Worm (Caenorhabditis elegans) whole organism, L3 larva: ENCODE data around the gene C11G10.1.

ENCODE experiments used
- ZK546.5 ChIP-seq: sonication (generic microtip); optimal IDR thresholded peaks from 2 replicates; lab custom pipeline; 2017; ENCODE audit warnings: missing biosample characterization, missing genetic modification characterization
- aly-2 ChIP-seq: fragments of 150-350 bp; optimal IDR thresholded peaks from 2 replicates; lab custom pipeline; 2014; ENCODE audit warnings: missing biosample characterization, missing genetic modification characterization
- ama-1 ChIP-seq: fragments of 150-350 bp; optimal IDR thresholded peaks from 2 replicates; lab custom pipeline; 2018
- ceh-16 ChIP-seq: sonication (generic microtip); optimal IDR thresholded peaks from 2 replicates; lab custom pipeline; 2017; ENCODE audit warnings: missing biosample characterization, missing genetic modification characterization
- ceh-82 ChIP-seq: fragments of 150-350 bp; optimal IDR thresholded peaks from 2 replicates; lab custom pipeline; 2014; ENCODE audit warnings: missing biosample characterization, missing genetic modification characterization
- ceh-9 ChIP-seq: sonication (generic microtip); optimal IDR thresholded peaks from 2 replicates; lab custom pipeline; 2018; ENCODE audit warnings: missing biosample characterization, missing genetic modification characterization
- daf-12 ChIP-seq: fragments of 150-350 bp; optimal IDR thresholded peaks from 2 replicates; lab custom pipeline; 2014; ENCODE audit warnings: missing biosample characterization, missing genetic modification reagents, missing genetic modification characterization
- egl-5 ChIP-seq: fragments of 150-350 bp; optimal IDR thresholded peaks from 2 replicates; lab custom pipeline; 2017; ENCODE audit warnings: missing biosample characterization, missing genetic modification reagents, missing genetic modification characterization, inconsistent platforms
- elt-1 ChIP-seq: fragments of 150-350 bp; optimal IDR thresholded peaks from 2 replicates; lab custom pipeline; 2014; ENCODE audit warnings: missing biosample characterization, missing genetic modification characterization
- elt-2 ChIP-seq: sonication (generic microtip); optimal IDR thresholded peaks from 2 replicates; lab custom pipeline; 2016; ENCODE audit warnings: missing genetic modification reagents, mild to moderate bottlenecking, missing genetic modification characterization, missing compliant biosample characterization
- elt-3 ChIP-seq, 3 experiments: fragments of 150-350 bp in 1 of 3; sonication (generic microtip) in 2 of 3; optimal IDR thresholded peaks; 2 replicates in 2 of 3; 4 replicates in 1 of 3; lab custom pipeline; 2014 to 2017; ENCODE audit warnings: missing biosample characterization in 3 of 3, missing genetic modification characterization in 3 of 3
- fkh-10 ChIP-seq: sonication (generic microtip); optimal IDR thresholded peaks from 2 replicates; lab custom pipeline; 2017; ENCODE audit warnings: missing biosample characterization, missing genetic modification reagents, missing genetic modification characterization
- fkh-2 ChIP-seq: fragments of 150-350 bp; optimal IDR thresholded peaks from 2 replicates; lab custom pipeline; 2014; ENCODE audit warnings: missing biosample characterization, missing genetic modification reagents, missing genetic modification characterization
- fos-1 ChIP-seq: fragments of 150-350 bp; optimal IDR thresholded peaks from 2 replicates; lab custom pipeline; 2014; ENCODE audit warnings: missing biosample characterization, missing genetic modification characterization
- hmg-11 ChIP-seq: sonication (generic microtip); optimal IDR thresholded peaks from 2 replicates; lab custom pipeline; 2016; ENCODE audit warnings: missing genetic modification characterization, missing compliant biosample characterization
- jun-1 ChIP-seq: fragments of 150-350 bp; optimal IDR thresholded peaks from 2 replicates; lab custom pipeline; 2014; ENCODE audit warnings: missing biosample characterization, missing genetic modification reagents, missing genetic modification characterization
- lin-39 ChIP-seq: fragments of 150-350 bp; optimal IDR thresholded peaks from 2 replicates; lab custom pipeline; 2018; ENCODE audit warnings: missing biosample characterization, missing genetic modification reagents, missing genetic modification characterization
- lsy-12 ChIP-seq: sonication (generic microtip); optimal IDR thresholded peaks from 2 replicates; lab custom pipeline; 2016; ENCODE audit warnings: mild to moderate bottlenecking, missing genetic modification characterization, missing compliant biosample characterization
- mdl-1 ChIP-seq: fragments of 150-350 bp; optimal IDR thresholded peaks from 2 replicates; lab custom pipeline; 2014; ENCODE audit warnings: missing biosample characterization, missing genetic modification characterization
- mml-1 ChIP-seq: fragments of 150-350 bp; sonication (generic microtip); optimal IDR thresholded peaks from 3 replicates; lab custom pipeline; 2014; ENCODE audit warnings: missing biosample characterization, missing genetic modification characterization
- nhr-11 ChIP-seq: fragments of 150-350 bp; optimal IDR thresholded peaks from 2 replicates; lab custom pipeline; 2014; ENCODE audit warnings: missing biosample characterization, missing genetic modification characterization
- nhr-23 ChIP-seq: fragments of 150-350 bp; optimal IDR thresholded peaks from 2 replicates; lab custom pipeline; 2014; ENCODE audit warnings: missing biosample characterization, missing genetic modification reagents, missing genetic modification characterization
- nhr-25 ChIP-seq: sonication (generic microtip); optimal IDR thresholded peaks from 2 replicates; lab custom pipeline; 2017; ENCODE audit warnings: missing biosample characterization, missing genetic modification characterization
- nhr-28 ChIP-seq: fragments of 150-350 bp; optimal IDR thresholded peaks from 2 replicates; lab custom pipeline; 2014; ENCODE audit warnings: missing biosample characterization, missing genetic modification characterization
- nhr-67 ChIP-seq: fragments of 150-350 bp; optimal IDR thresholded peaks from 2 replicates; lab custom pipeline; 2014; ENCODE audit warnings: missing biosample characterization, missing genetic modification characterization
- nhr-76 ChIP-seq: fragments of 150-350 bp; sonication (generic microtip); optimal IDR thresholded peaks from 5 replicates; lab custom pipeline; 2014; ENCODE audit warnings: missing biosample characterization, missing genetic modification characterization
- nhr-77 ChIP-seq: fragments of 150-350 bp; optimal IDR thresholded peaks from 2 replicates; lab custom pipeline; 2014; ENCODE audit warnings: missing biosample characterization, missing genetic modification characterization
- pqm-1 ChIP-seq: fragments of 150-350 bp; optimal IDR thresholded peaks from 2 replicates; lab custom pipeline; 2017; ENCODE audit warnings: missing biosample characterization, missing genetic modification characterization, inconsistent platforms
- sea-2 ChIP-seq: fragments of 150-350 bp; sonication (generic microtip); optimal IDR thresholded peaks from 4 replicates; lab custom pipeline; 2014; ENCODE audit warnings: missing biosample characterization, missing genetic modification reagents, missing genetic modification characterization
- skn-1 ChIP-seq: fragments of 150-350 bp; optimal IDR thresholded peaks from 2 replicates; lab custom pipeline; 2014; ENCODE audit warnings: missing biosample characterization, missing genetic modification characterization
- unc-39 ChIP-seq: sonication (generic microtip); optimal IDR thresholded peaks from 4 replicates; lab custom pipeline; 2017; ENCODE audit warnings: missing biosample characterization, missing genetic modification characterization
- unc-62 ChIP-seq: fragments of 150-350 bp; sonication (generic microtip); optimal IDR thresholded peaks from 4 replicates; lab custom pipeline; 2014; ENCODE audit warnings: missing biosample characterization, missing genetic modification reagents, missing genetic modification characterization
- zag-1 ChIP-seq: fragments of 150-350 bp; optimal IDR thresholded peaks from 2 replicates; lab custom pipeline; 2014; ENCODE audit warnings: missing biosample characterization, missing genetic modification characterization
- ztf-11 ChIP-seq: fragments of 150-350 bp; optimal IDR thresholded peaks from 2 replicates; lab custom pipeline; 2014; ENCODE audit warnings: missing biosample characterization, missing genetic modification characterization

C11G10.1 gene

ce11 chrX:15125138-15125537 lies 33.4 kb downstream of the C11G10.1 start:
- no peak for TF ChIP-seq pqm-1
- no peak for TF ChIP-seq nhr-76
- TF ChIP-seq fkh-2 (tag; lab: Kevin White, UChicago): no peak
- no peak for TF ChIP-seq egl-5 (tag; lab: Kevin White, UChicago)
- no peak for TF ChIP-seq ceh-82
- no peak for TF ChIP-seq jun-1 (tag; lab: Kevin White, UChicago)
- no peak for TF ChIP-seq elt-3 (tag; optimal IDR thresholded peaks at IDR 0.05; lab: Kevin White, UChicago)
- TF ChIP-seq fos-1 (tag; lab: Kevin White, UChicago): no peak
- TF ChIP-seq ama-1 (lab: Kevin White, UChicago): no peak
- no peak for TF ChIP-seq nhr-23 (tag; lab: Kevin White, UChicago)
- TF ChIP-seq nhr-25: no peak
- no peak for TF ChIP-seq sea-2 (GFP tag; lab: Kevin White, UChicago)
- no peak for TF ChIP-seq nhr-77 (tag; lab: Kevin White, UChicago)
- TF ChIP-seq unc-62 (GFP tag; lab: Kevin White, UChicago): no peak
- no peak for TF ChIP-seq mdl-1 (tag; lab: Kevin White, UChicago)
- TF ChIP-seq ZK546.5 (tag; lab: Kevin White, UChicago): no peak

- TF ChIP-seq zag-1 (tag; lab: Kevin White, UChicago): no peak
- no peak for TF ChIP-seq hmg-11 (tag; lab: Kevin White, UChicago)
- TF ChIP-seq nhr-77 (tag; lab: Kevin White, UChicago): no peak
- no peak for TF ChIP-seq lin-39 (tag; lab: Kevin White, UChicago)
- no peak for TF ChIP-seq fkh-2 (tag; lab: Kevin White, UChicago)
- no peak for TF ChIP-seq skn-1 (tag; lab: Kevin White, UChicago)
Measured at ce11 chrX:15120545-15120944, 38.0 kb downstream of the C11G10.1 start.

ce11 chrX:15116514-15116913 lies 42.0 kb downstream of the C11G10.1 start, which contains the start of gene R07D5.2:
R07D5.2 (minus strand) TSS chrX:15116614.
- TF ChIP-seq nhr-77 (tag; lab: Kevin White, UChicago) (no peak), nhr-11 (tag; lab: Kevin White, UChicago) (no peak), daf-12 (tag; lab: Kevin White, UChicago) (no peak), hmg-11 (tag; lab: Kevin White, UChicago) (no peak), unc-39 (tag; lab: Kevin White, UChicago) (no peak), elt-1 (tag; lab: Kevin White, UChicago) (no peak), fkh-2 (tag; lab: Kevin White, UChicago) (no peak), fkh-10 (GFP tag; lab: Kevin White, UChicago) (no peak), nhr-67 (tag; lab: Kevin White, UChicago) (no peak), ceh-82 (no peak), jun-1 (tag; lab: Kevin White, UChicago) (no peak), ztf-11 (no peak), elt-2 (tag; lab: Kevin White, UChicago) (no peak), lsy-12 (tag; lab: Kevin White, UChicago) (no peak)
- TF ChIP-seq, all 47 proteins: peak for 0

DNA sequence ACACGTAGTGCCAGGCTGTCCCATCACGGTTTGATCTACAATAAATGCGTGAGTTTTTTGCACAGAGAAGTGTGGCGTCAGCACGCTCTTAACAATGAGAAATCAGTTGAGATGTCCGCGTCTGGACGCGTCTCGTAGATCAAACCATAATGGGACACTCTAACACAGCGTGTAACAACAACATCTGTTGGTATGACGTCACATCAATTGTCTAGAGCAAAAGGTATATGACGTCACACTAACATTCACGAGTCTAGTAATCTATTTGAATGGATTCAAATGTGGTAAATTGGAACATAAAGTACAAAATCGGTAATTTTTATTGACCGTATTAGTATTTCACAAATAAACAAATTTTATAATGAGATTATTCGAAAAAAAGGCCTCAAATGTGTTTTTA lies 42.8 kb downstream of the C11G10.1 start:
- TF ChIP-seq mml-1 (tag; lab: Kevin White, UChicago) (no peak), nhr-67 (tag; lab: Kevin White, UChicago) (no peak)

DNA sequence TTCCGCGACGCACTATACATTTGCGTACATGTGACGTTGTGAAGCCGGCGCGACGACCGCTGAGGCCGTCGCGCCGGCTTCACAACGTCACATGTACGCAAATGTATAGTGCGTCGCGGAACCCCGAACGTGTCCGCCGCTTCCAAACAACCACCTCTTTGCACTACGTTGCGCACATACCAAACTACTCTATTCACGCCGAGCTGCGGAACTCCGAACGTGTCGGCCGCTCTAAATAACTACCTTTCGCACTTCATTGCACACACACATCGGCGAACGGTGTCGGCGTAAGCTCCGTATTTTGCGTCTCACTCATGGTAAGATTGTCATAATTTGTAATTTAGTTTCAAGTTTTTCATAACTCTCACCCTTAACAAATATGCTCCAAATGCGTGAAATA lies 46.4 kb downstream of the C11G10.1 start:
- TF ChIP-seq aly-2 (tag; lab: Kevin White, UChicago) (no peak), daf-12 (tag; lab: Kevin White, UChicago) (no peak), ZK546.5 (tag; lab: Kevin White, UChicago) (no peak), elt-3 (tag; optimal IDR thresholded peaks at IDR 0.05; lab: Kevin White, UChicago) (no peak), ama-1 (lab: Kevin White, UChicago) (no peak), ceh-9 (no peak), mml-1 (tag; lab: Kevin White, UChicago) (no peak), nhr-28 (no peak), lsy-12 (tag; lab: Kevin White, UChicago) (no peak), ceh-16 (no peak), skn-1 (tag; lab: Kevin White, UChicago) (no peak), lin-39 (tag; lab: Kevin White, UChicago) (no peak), ztf-11 (no peak), nhr-77 (tag; lab: Kevin White, UChicago) (no peak), nhr-25 (no peak)
